Worm (Caenorhabditis elegans): Measurements from ENCODE around the gene nyn-3.

Gene nyn-3

DNA sequence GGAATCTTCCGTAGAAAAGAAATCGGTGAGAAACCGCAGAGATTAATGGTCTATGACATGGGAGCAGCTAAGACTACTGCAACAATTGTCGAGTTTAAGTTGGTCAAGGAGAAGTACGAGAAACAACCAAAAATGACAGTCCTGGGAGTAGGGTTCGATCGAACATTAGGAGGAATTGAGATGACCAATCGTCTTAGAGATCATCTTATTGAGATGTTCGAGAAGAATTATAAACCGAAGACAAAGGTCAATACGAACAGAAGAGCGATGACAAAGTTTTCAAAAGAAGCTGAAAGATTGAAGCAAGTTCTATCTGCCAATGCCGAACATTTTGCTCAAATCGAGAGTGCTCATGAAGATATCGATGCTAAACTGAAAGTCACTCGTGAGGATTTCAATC lies 44.4 kb downstream of the nyn-3 start:
- TF ChIP-seq nhr-12 (tag; optimal IDR thresholded peaks at IDR 0.05), result no peak
- no peak for TF ChIP-seq ceh-43 (GFP tag; optimal IDR thresholded peaks at IDR 0.05)
- no peak for TF ChIP-seq ham-2 (GFP tag; optimal IDR thresholded peaks at IDR 0.05)
- TF ChIP-seq cnd-1 (tag; optimal IDR thresholded peaks at IDR 0.05), result no peak
- TF ChIP-seq lsy-2 (tag; optimal IDR thresholded peaks at IDR 0.05), result no peak
- TF ChIP-seq pha-4 (tag; optimal IDR thresholded peaks at IDR 0.05), result no peak
- no peak for TF ChIP-seq elt-3 (tag; optimal IDR thresholded peaks at IDR 0.05)
- TF ChIP-seq sptf-1 (tag; optimal IDR thresholded peaks at IDR 0.05), result no peak
- no peak for TF ChIP-seq flh-1 (GFP tag; optimal IDR thresholded peaks at IDR 0.05)
- TF ChIP-seq ceh-83 (GFP tag; optimal IDR thresholded peaks at IDR 0.05), result no peak

DNA sequence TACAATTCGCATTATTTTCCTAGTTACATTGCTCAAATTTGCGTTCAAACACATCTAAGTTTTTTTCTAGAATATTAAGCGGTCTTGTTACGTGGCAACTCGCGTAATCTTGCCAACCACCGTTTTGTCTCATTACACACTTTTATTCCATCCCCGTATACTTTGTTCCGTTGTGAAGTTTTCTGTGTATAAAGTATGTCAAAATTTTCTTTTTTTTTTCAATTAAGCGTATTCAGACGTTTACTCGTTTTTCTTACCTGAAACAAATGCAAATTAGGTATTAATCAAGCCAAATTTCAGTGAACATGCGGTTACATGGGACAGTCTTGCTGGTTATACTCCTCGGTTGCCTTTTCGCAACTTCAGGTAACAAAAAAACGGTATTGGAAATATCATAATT lies 45.4 kb downstream of the nyn-3 start, which contains the start of gene T24H7.2:
T24H7.2 (plus strand) TSS at position 301 of the 400 bp plus-strand sequence.
- TF ChIP-seq bed-3 (GFP tag; optimal IDR thresholded peaks at IDR 0.05), result no peak
- no peak for TF ChIP-seq flh-1 (GFP tag; optimal IDR thresholded peaks at IDR 0.05)
- TF ChIP-seq lin-32 (GFP tag; optimal IDR thresholded peaks at IDR 0.05), result no peak
- TF ChIP-seq drap-1 (GFP tag; optimal IDR thresholded peaks at IDR 0.05), result no peak
- no peak for TF ChIP-seq ceh-43 (GFP tag; optimal IDR thresholded peaks at IDR 0.05)
- no peak for TF ChIP-seq nhr-12 (tag; optimal IDR thresholded peaks at IDR 0.05)
- no peak for TF ChIP-seq ces-1 (GFP tag; optimal IDR thresholded peaks at IDR 0.05)
- TF ChIP-seq unc-62 (GFP tag; optimal IDR thresholded peaks at IDR 0.05), result no peak
- TF ChIP-seq lsy-2 (tag; optimal IDR thresholded peaks at IDR 0.05), result no peak
- no peak for TF ChIP-seq zip-8 (tag; optimal IDR thresholded peaks at IDR 0.05)
- no peak for TF ChIP-seq ztf-11 (tag; optimal IDR thresholded peaks at IDR 0.05)
- no peak for TF ChIP-seq tbx-8 (GFP tag; optimal IDR thresholded peaks at IDR 0.05)
- TF ChIP-seq nhr-2 (tag; optimal IDR thresholded peaks at IDR 0.05), result no peak

ce11 chrII:6246054-6246453 lies 46.4 kb downstream of the nyn-3 start, which contains the start of gene lelo-1:
TSS of gene lelo-1 (plus strand) at chrII:6246354.
- TF ChIP-seq lin-13 (tag; optimal IDR thresholded peaks at IDR 0.05) (no peak), snpc-4 (tag; optimal IDR thresholded peaks at IDR 0.05) (no peak), sem-2 (GFP tag; optimal IDR thresholded peaks at IDR 0.05) (no peak), ceh-83 (GFP tag; optimal IDR thresholded peaks at IDR 0.05) (no peak), hlh-1 (tag; optimal IDR thresholded peaks at IDR 0.05) (no peak), sptf-1 (tag; optimal IDR thresholded peaks at IDR 0.05) (no peak), mls-2 (tag; optimal IDR thresholded peaks at IDR 0.05) (no peak), ham-2 (GFP tag; optimal IDR thresholded peaks at IDR 0.05) (no peak), lsy-2 (tag; optimal IDR thresholded peaks at IDR 0.05) (no peak), nhr-76 (tag; optimal IDR thresholded peaks at IDR 0.05) (no peak), nhr-2 (tag; optimal IDR thresholded peaks at IDR 0.05) (no peak), pha-4 (tag; optimal IDR thresholded peaks at IDR 0.05) (no peak), zip-8 (tag; optimal IDR thresholded peaks at IDR 0.05) (no peak), ceh-43 (GFP tag; optimal IDR thresholded peaks at IDR 0.05) (no peak), mep-1 (tag; optimal IDR thresholded peaks at IDR 0.05) (no peak), tbx-8 (GFP tag; optimal IDR thresholded peaks at IDR 0.05) (no peak), M03D4.4 (tag; optimal IDR thresholded peaks at IDR 0.05) (no peak)

- TF ChIP-seq nhr-76 (tag; optimal IDR thresholded peaks at IDR 0.05), result no peak
- no peak for TF ChIP-seq mep-1 (tag; optimal IDR thresholded peaks at IDR 0.05)
- no peak for TF ChIP-seq M03D4.4 (tag; optimal IDR thresholded peaks at IDR 0.05)
- no peak for TF ChIP-seq elt-1 (tag; optimal IDR thresholded peaks at IDR 0.05; ENCODE audit: borderline replicate concordance, insufficient read depth)
- TF ChIP-seq snpc-4 (tag; optimal IDR thresholded peaks at IDR 0.05), result no peak
- no peak for TF ChIP-seq lin-32 (GFP tag; optimal IDR thresholded peaks at IDR 0.05)
- TF ChIP-seq nhr-12 (tag; optimal IDR thresholded peaks at IDR 0.05), result no peak
- TF ChIP-seq mls-2 (tag; optimal IDR thresholded peaks at IDR 0.05), result no peak
- no peak for TF ChIP-seq sptf-1 (tag; optimal IDR thresholded peaks at IDR 0.05)
- no peak for TF ChIP-seq unc-62 (GFP tag; optimal IDR thresholded peaks at IDR 0.05)
- no peak for TF ChIP-seq pha-4 (tag; optimal IDR thresholded peaks at IDR 0.05)
These were observed 47.2 kb downstream of the nyn-3 start, which contains the start of gene blos-4 for ce11 chrII:6245199-6245702. TSS of gene blos-4 (plus strand) at chrII:6245249.

ce11 chrII:6244171-6244570 lies 48.3 kb downstream of the nyn-3 start, which contains the start of gene tat-4:
TSS of gene tat-4 (minus strand) at chrII:6244287.
- TF ChIP-seq pha-4 (tag; optimal IDR thresholded peaks at IDR 0.05), result no peak
- TF ChIP-seq ceh-39 (tag; optimal IDR thresholded peaks at IDR 0.05), result no peak
- no peak for TF ChIP-seq blmp-1 (tag; optimal IDR thresholded peaks at IDR 0.05)
- no peak for TF ChIP-seq lsy-2 (tag; optimal IDR thresholded peaks at IDR 0.05)
- TF ChIP-seq lin-32 (GFP tag; optimal IDR thresholded peaks at IDR 0.05), result no peak
- no peak for TF ChIP-seq hlh-1 (tag; optimal IDR thresholded peaks at IDR 0.05)
- TF ChIP-seq nhr-76 (tag; optimal IDR thresholded peaks at IDR 0.05), result no peak
- no peak for TF ChIP-seq unc-120 (tag; optimal IDR thresholded peaks at IDR 0.05; ENCODE audit: poor library complexity, severe bottlenecking)
- no peak for TF ChIP-seq cnd-1 (tag; optimal IDR thresholded peaks at IDR 0.05)
- no peak for TF ChIP-seq unc-39 (tag; optimal IDR thresholded peaks at IDR 0.05)
- no peak for TF ChIP-seq ztf-11 (tag; optimal IDR thresholded peaks at IDR 0.05)
- TF ChIP-seq ceh-43 (GFP tag; optimal IDR thresholded peaks at IDR 0.05), result no peak
- TF ChIP-seq sem-2 (GFP tag; optimal IDR thresholded peaks at IDR 0.05), result no peak
- TF ChIP-seq elt-1 (tag; optimal IDR thresholded peaks at IDR 0.05; ENCODE audit: borderline replicate concordance, insufficient read depth), result no peak
- no peak for TF ChIP-seq mls-2 (tag; optimal IDR thresholded peaks at IDR 0.05)
- TF ChIP-seq ceh-83 (GFP tag; optimal IDR thresholded peaks at IDR 0.05), result no peak
- TF ChIP-seq elt-3 (tag; optimal IDR thresholded peaks at IDR 0.05), result no peak
- no peak for TF ChIP-seq sptf-1 (tag; optimal IDR thresholded peaks at IDR 0.05)
- TF ChIP-seq mep-1 (tag; optimal IDR thresholded peaks at IDR 0.05), result no peak
- no peak for TF ChIP-seq nhr-12 (tag; optimal IDR thresholded peaks at IDR 0.05)

Data from whole organism, mixed stage, embryonic.